Worm (Caenorhabditis elegans): ENCODE results near the gene str-45.

Gene str-45

DNA sequence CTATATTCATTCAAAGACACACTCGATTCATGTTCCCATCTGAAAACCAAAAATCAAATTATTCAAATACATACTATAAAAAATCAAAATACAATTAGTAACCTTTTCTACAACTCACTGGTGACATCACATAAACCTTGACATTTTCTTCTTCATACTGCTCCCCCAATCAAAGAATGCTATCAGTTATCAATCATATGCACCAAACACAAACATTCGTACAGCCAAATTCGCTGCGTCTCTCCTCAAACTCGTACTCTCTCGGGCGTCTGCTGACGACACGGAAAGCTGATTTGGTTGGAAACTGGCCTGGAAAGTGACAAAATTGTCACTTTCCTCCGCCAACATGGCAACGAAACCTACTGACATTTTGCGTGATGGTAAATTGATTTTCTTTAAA lies 33.6 kb downstream of the str-45 start, which contains the start of gene plc-2:
plc-2 (plus strand) TSS at position 196 of the 400 bp plus-strand sequence.
- TF ChIP-seq hmg-1.2 (GFP tag; IDR thresholded peaks at IDR 0.05) (peak; percentile 11; the same call in 1 of the 2 replicates), ceh-27 (GFP tag; optimal IDR thresholded peaks at IDR 0.05) (no peak), mes-4 (tag; optimal IDR thresholded peaks at IDR 0.05) (no peak), nfya-1 (tag; optimal IDR thresholded peaks at IDR 0.05; ENCODE audit: borderline replicate concordance, insufficient read depth) (no peak), B0261.1 (tag; optimal IDR thresholded peaks at IDR 0.05) (no peak), let-526 (GFP tag; IDR thresholded peaks at IDR 0.05) (no peak), mel-28 (tag; optimal IDR thresholded peaks at IDR 0.05; ENCODE audit: borderline replicate concordance) (no peak), lin-35 (GFP tag; optimal IDR thresholded peaks at IDR 0.05) (no peak), egl-18 (GFP tag; IDR thresholded peaks at IDR 0.05) (no peak), nhr-27 (tag; optimal IDR thresholded peaks at IDR 0.05) (no peak), mxl-1 (tag; optimal IDR thresholded peaks at IDR 0.05) (no peak), tlf-1 (GFP tag; optimal IDR thresholded peaks at IDR 0.05) (no peak), ZK185.1 (tag; optimal IDR thresholded peaks at IDR 0.05; ENCODE audit: poor library complexity, severe bottlenecking) (no peak), ceh-91 (GFP tag; IDR thresholded peaks at IDR 0.05) (no peak), ztf-22 (GFP tag; optimal IDR thresholded peaks at IDR 0.05) (no peak), ceh-58 (GFP tag; IDR thresholded peaks at IDR 0.05) (no peak), T07F8.4 (tag; optimal IDR thresholded peaks at IDR 0.05) (no peak), aptf-2 (GFP tag; conservative IDR thresholded peaks at IDR 0.05) (no peak), rcor-1 (GFP tag; IDR thresholded peaks at IDR 0.05) (no peak), ets-4 (GFP tag; optimal IDR thresholded peaks at IDR 0.05) (peak; percentile 25), lsl-1 (GFP tag; optimal IDR thresholded peaks at IDR 0.05) (no peak), nhr-80 (tag; optimal IDR thresholded peaks at IDR 0.05) (peak; percentile 80), egl-44 (GFP tag; IDR thresholded peaks at IDR 0.05) (no peak), dpff-1 (tag; optimal IDR thresholded peaks at IDR 0.05) (no peak), bed-1 (GFP tag; IDR thresholded peaks at IDR 0.05) (no peak), F55B11.4 (tag; optimal IDR thresholded peaks at IDR 0.05; ENCODE audit: borderline replicate concordance, insufficient read depth) (no peak), nfyb-1 (GFP tag; IDR thresholded peaks at IDR 0.05) (0 out of 2 replicates have a peak, but pooled peaks have one; percentile 44), Y53G8AR.9 (GFP tag; conservative IDR thresholded peaks at IDR 0.05) (no peak), ama-1 (optimal IDR thresholded peaks at IDR 0.05) (no peak), ama-1 (GFP tag; optimal IDR thresholded peaks at IDR 0.05) (no peak), Y67H2A.10 (GFP tag; conservative IDR thresholded peaks at IDR 0.05) (no peak), let-607 (tag; optimal IDR thresholded peaks at IDR 0.05) (peak; percentile 12 to 14), attf-5 (GFP tag; optimal IDR thresholded peaks at IDR 0.05) (peak; percentile 5), madf-8 (GFP tag; conservative IDR thresholded peaks at IDR 0.05) (no peak), cebp-1 (GFP tag; IDR thresholded peaks at IDR 0.05) (no peak), cebp-1 (tag; optimal IDR thresholded peaks at IDR 0.05) (peak; percentile 14), madf-10 (tag; optimal IDR thresholded peaks at IDR 0.05) (no peak), nhr-90 (tag; optimal IDR thresholded peaks at IDR 0.05) (peak; percentile 21)

DNA sequence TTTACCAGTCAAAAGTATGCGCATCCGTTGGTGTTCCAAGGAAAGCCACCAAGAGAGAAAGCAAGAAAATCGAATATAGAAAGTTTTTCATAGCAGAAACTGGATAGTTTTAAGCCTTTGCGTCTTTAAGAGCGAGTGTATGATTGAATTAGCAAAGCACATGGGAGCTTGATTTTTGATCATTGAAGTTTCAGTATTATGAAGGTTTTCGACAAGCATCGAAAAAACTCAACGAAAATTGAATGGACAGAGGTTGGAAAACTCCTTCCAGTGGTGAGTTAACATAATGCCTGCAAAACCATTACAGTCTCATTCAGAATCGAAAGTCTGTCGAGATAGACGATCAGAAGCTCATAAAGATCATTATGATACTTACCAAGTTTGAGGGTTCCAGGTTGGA lies 35.1 kb downstream of the str-45 start, which contains the start of gene Y75B12B.13:
Y75B12B.13 (minus strand) TSS at position 101 of the 400 bp plus-strand sequence.
- TF ChIP-seq F49E8.2 (tag; optimal IDR thresholded peaks at IDR 0.05; ENCODE audit: insufficient read depth): no peak
- TF ChIP-seq Y53G8AR.9 (GFP tag; conservative IDR thresholded peaks at IDR 0.05): no peak
- TF ChIP-seq F33H1.4 (GFP tag; IDR thresholded peaks at IDR 0.05): no peak
- no peak for TF ChIP-seq attf-5 (GFP tag; optimal IDR thresholded peaks at IDR 0.05)
- TF ChIP-seq nfya-2 (GFP tag; IDR thresholded peaks at IDR 0.05): no peak
- no peak for TF ChIP-seq B0035.1 (tag; optimal IDR thresholded peaks at IDR 0.05)
- TF ChIP-seq snpc-4 (GFP tag; optimal IDR thresholded peaks at IDR 0.05): no peak
- no peak for TF ChIP-seq snpc-4 (tag; optimal IDR thresholded peaks at IDR 0.05)
- no peak for TF ChIP-seq F55B11.4 (tag; optimal IDR thresholded peaks at IDR 0.05; ENCODE audit: borderline replicate concordance, insufficient read depth)
- TF ChIP-seq nhr-27 (tag; optimal IDR thresholded peaks at IDR 0.05): no peak
- no peak for TF ChIP-seq akir-1 (GFP tag; optimal IDR thresholded peaks at IDR 0.05)
- TF ChIP-seq T26A5.8 (tag; optimal IDR thresholded peaks at IDR 0.05): no peak
- TF ChIP-seq him-1 (tag; optimal IDR thresholded peaks at IDR 0.05): no peak
- TF ChIP-seq K12H6.12 (tag; optimal IDR thresholded peaks at IDR 0.05): no peak
- no peak for TF ChIP-seq nhr-179 (tag; optimal IDR thresholded peaks at IDR 0.05)
- no peak for TF ChIP-seq lin-54 (GFP tag; optimal IDR thresholded peaks at IDR 0.05)

Data from whole organism, young adult.